Worm (Caenorhabditis elegans) whole organism, midembryonic: Measurements from ENCODE around the gene mlc-5.
A peak's percentile ranks its signal among the peaks of the same experiment; 100 is the strongest.

Source experiments
- T22C8.4 ChIP-seq: fragments of 200-800 bp; sonication (Bioruptor generic); IDR thresholded peaks from 2 replicates; pipeline ENCODE4 v1.3.6; 2022; ENCODE audit warnings: missing genetic modification characterization, missing compliant biosample characterization
- cog-1 ChIP-seq: sonication (generic microtip); optimal IDR thresholded peaks from 2 replicates; lab custom pipeline; 2016; ENCODE audit warnings: missing genetic modification characterization, missing compliant biosample characterization
- flt-1 ChIP-seq: fragments of 200-800 bp; sonication (Bioruptor generic); IDR thresholded peaks from 2 replicates; pipeline ENCODE4 v1.3.6; 2022; ENCODE audit warnings: missing genetic modification characterization, missing compliant biosample characterization
- klf-2 ChIP-seq: fragments of 200-800 bp; sonication (Bioruptor generic); conservative IDR thresholded peaks from 2 replicates; pipeline ENCODE4 v1.3.6; 2022; ENCODE audit warnings: missing genetic modification reagents, missing genetic modification characterization, missing compliant biosample characterization
- med-1 ChIP-seq: sonication (generic microtip); optimal IDR thresholded peaks from 2 replicates; lab custom pipeline; 2017; ENCODE audit warnings: missing genetic modification characterization, mild to moderate bottlenecking, missing compliant biosample characterization, antibody characterized with exemption, missing genetic modification reagents; ENCODE audit not compliant: insufficient read depth
- ref-1 ChIP-seq: fragments of 200-800 bp; sonication (Bioruptor generic); conservative IDR thresholded peaks from 2 replicates; pipeline ENCODE4 v1.3.6; 2022; ENCODE audit warnings: missing genetic modification reagents, missing genetic modification characterization, missing compliant biosample characterization
- tab-1 ChIP-seq: fragments of 200-800 bp; sonication (Bioruptor generic); IDR thresholded peaks from 2 replicates; pipeline ENCODE4 v1.3.6; 2022; ENCODE audit warnings: missing genetic modification characterization, missing compliant biosample characterization
- ztf-23 ChIP-seq: fragments of 200-800 bp; sonication (Bioruptor generic); IDR thresholded peaks from 2 replicates; pipeline ENCODE4 v1.3.6; 2022; ENCODE audit warnings: missing genetic modification reagents, missing genetic modification characterization, missing compliant biosample characterization
- ztf-29 ChIP-seq: fragments of 200-800 bp; sonication (Bioruptor generic); IDR thresholded peaks from 2 replicates; pipeline ENCODE4 v1.3.6; 2022; ENCODE audit warnings: missing genetic modification reagents, missing genetic modification characterization, missing compliant biosample characterization

mlc-5 gene

ce11 chrIII:13625650-13626430 is 2.7 kb downstream of the mlc-5 start:
- TF ChIP-seq T22C8.4 (GFP tag; lab: Robert Waterston, UW) (peak; percentile 16; the same call in 1 of the 2 replicates), klf-2 (GFP tag; lab: Robert Waterston, UW) (no peak), flt-1 (GFP tag; lab: Robert Waterston, UW) (0 out of 2 replicates have a peak, but pooled peaks have one; percentile 60), tab-1 (no peak), ztf-29 (GFP tag; lab: Robert Waterston, UW) (no peak), ref-1 (GFP tag; lab: Robert Waterston, UW) (no peak), ztf-23 (no peak), cog-1 (tag; lab: Kevin White, UChicago) (no peak)

ce11 chrIII:13626692-13627091 is 3.6 kb downstream of the mlc-5 start, which contains the start of gene T12D8.5:
T12D8.5 (minus strand) TSS chrIII:13626786.
- no peak for TF ChIP-seq klf-2 (GFP tag; lab: Robert Waterston, UW)
- TF ChIP-seq T22C8.4 (GFP tag; lab: Robert Waterston, UW), result no peak
- TF ChIP-seq ref-1 (GFP tag; lab: Robert Waterston, UW), result no peak
- TF ChIP-seq ztf-23, result no peak
- TF ChIP-seq med-1, result no peak
- TF ChIP-seq cog-1 (tag; lab: Kevin White, UChicago), result no peak
- no peak for TF ChIP-seq ztf-29 (GFP tag; lab: Robert Waterston, UW)
- no peak for TF ChIP-seq flt-1 (GFP tag; lab: Robert Waterston, UW)
- TF ChIP-seq tab-1, result no peak

ce11 chrIII:13630708-13631107 is 7.6 kb downstream of the mlc-5 start, which contains the start of gene arrd-17:
arrd-17 (minus strand) TSS chrIII:13630808.
- TF ChIP-seq ref-1 (GFP tag; lab: Robert Waterston, UW) (no peak), tab-1 (no peak), ztf-23 (no peak), flt-1 (GFP tag; lab: Robert Waterston, UW) (no peak), cog-1 (tag; lab: Kevin White, UChicago) (no peak), med-1 (no peak), ztf-29 (GFP tag; lab: Robert Waterston, UW) (no peak), klf-2 (GFP tag; lab: Robert Waterston, UW) (no peak), T22C8.4 (GFP tag; lab: Robert Waterston, UW) (no peak)

ce11 chrIII:13633826-13634225 is 10.7 kb downstream of the mlc-5 start:
- TF ChIP-seq tab-1 (no peak), klf-2 (GFP tag; lab: Robert Waterston, UW) (no peak)

- TF ChIP-seq T22C8.4 (GFP tag; lab: Robert Waterston, UW) (no peak), klf-2 (GFP tag; lab: Robert Waterston, UW) (no peak), flt-1 (GFP tag; lab: Robert Waterston, UW) (no peak), ztf-29 (GFP tag; lab: Robert Waterston, UW) (no peak), med-1 (no peak), cog-1 (tag; lab: Kevin White, UChicago) (no peak), ztf-23 (no peak), tab-1 (no peak), ref-1 (GFP tag; lab: Robert Waterston, UW) (no peak)
Measured at ce11 chrIII:13635235-13635634, 12.1 kb downstream of the mlc-5 start.

DNA sequence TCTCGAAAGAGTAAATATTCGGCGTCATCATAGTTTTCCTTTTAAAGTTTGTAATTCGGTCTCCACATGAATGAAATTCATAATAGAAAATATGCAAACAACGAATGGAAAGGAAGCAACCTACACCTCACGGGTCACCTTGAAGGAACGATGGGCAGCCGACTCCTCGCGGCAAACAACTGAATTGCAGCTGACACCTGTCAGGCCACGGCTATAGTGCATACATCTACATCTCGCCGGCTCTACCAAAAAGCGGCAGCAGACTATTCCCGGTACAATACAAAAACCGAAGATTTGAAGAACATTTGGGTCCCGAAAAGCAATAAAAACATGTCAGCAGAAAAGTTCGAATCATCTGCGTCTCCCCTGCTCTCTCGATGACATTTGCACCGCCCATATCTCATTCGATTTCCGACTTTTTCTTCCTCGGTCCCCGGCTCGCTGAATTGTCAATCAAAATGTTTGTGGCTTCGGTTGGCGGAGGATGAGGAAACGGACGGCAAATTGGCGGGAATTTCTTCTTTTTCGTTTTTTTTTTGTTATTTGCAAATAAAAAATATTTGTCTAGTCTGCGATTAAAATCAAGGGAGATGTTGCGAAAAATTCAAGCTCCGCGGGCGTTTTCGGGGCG is 12.7 kb downstream of the mlc-5 start:
- TF ChIP-seq klf-2 (GFP tag; lab: Robert Waterston, UW) (no peak), flt-1 (GFP tag; lab: Robert Waterston, UW) (no peak), med-1 (no peak), tab-1 (no peak), cog-1 (tag; lab: Kevin White, UChicago) (no peak), ztf-29 (GFP tag; lab: Robert Waterston, UW) (no peak), ref-1 (GFP tag; lab: Robert Waterston, UW) (no peak), T22C8.4 (GFP tag; lab: Robert Waterston, UW) (no peak), ztf-23 (no peak)

- TF ChIP-seq flt-1 (GFP tag; lab: Robert Waterston, UW) (no peak), ztf-23 (no peak), klf-2 (GFP tag; lab: Robert Waterston, UW) (no peak), ref-1 (GFP tag; lab: Robert Waterston, UW) (no peak), T22C8.4 (GFP tag; lab: Robert Waterston, UW) (no peak), ztf-29 (GFP tag; lab: Robert Waterston, UW) (no peak), med-1 (no peak), tab-1 (no peak), cog-1 (tag; lab: Kevin White, UChicago) (no peak)
Measured at ce11 chrIII:13637681-13638080, 14.6 kb downstream of the mlc-5 start.

ce11 chrIII:13640003-13640499 is 16.9 kb downstream of the mlc-5 start:
- TF ChIP-seq flt-1 (GFP tag; lab: Robert Waterston, UW) (no peak), ztf-23 (no peak), ztf-29 (GFP tag; lab: Robert Waterston, UW) (no peak), tab-1 (no peak), T22C8.4 (GFP tag; lab: Robert Waterston, UW) (no peak), cog-1 (tag; lab: Kevin White, UChicago) (no peak)

DNA sequence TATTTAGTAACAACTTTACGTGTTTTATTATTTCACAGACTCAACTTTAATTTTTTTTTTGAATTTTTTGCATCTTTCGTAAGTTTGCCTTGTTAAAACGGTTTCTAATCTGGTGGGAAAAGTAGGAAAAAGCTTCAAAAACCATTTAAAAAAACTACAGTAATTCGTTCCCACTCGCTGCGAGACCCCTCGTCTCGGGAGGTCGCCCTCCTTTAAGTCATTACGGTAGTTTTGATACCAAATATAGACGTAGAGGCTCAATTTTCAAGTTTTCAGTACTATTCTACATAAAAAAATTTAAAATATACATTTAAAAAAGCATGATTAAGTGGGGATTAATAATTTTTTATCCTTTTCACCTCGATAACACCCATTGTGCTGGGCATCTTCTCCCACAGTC is 17.8 kb downstream of the mlc-5 start:
- no peak for TF ChIP-seq klf-2 (GFP tag; lab: Robert Waterston, UW)
- no peak for TF ChIP-seq T22C8.4 (GFP tag; lab: Robert Waterston, UW)
- no peak for TF ChIP-seq tab-1
- no peak for TF ChIP-seq ztf-23
- no peak for TF ChIP-seq ztf-29 (GFP tag; lab: Robert Waterston, UW)
